Worm (Caenorhabditis elegans) whole organism, late embryonic: ENCODE data around the gene C29A12.6.

Experiments
- C38D4.7 ChIP-seq: fragments of 200-800 bp; sonication (Bioruptor generic); optimal IDR thresholded peaks from 2 replicates; lab custom pipeline; 2018; ENCODE audit warnings: mild to moderate bottlenecking, missing genetic modification characterization, moderate library complexity, missing compliant biosample characterization
- K09A11.1 ChIP-seq: sonication (generic microtip); optimal IDR thresholded peaks from 2 replicates; lab custom pipeline; 2017; ENCODE audit warnings: antibody characterized with exemption, mild to moderate bottlenecking, missing genetic modification characterization, missing compliant biosample characterization; ENCODE audit not compliant: insufficient read depth
- T23F11.4 ChIP-seq: fragments of 200-800 bp; sonication (Bioruptor generic); optimal IDR thresholded peaks from 2 replicates; lab custom pipeline; 2018; ENCODE audit warnings: mild to moderate bottlenecking, missing genetic modification characterization, missing compliant biosample characterization
- Y22D7AL.16 ChIP-seq: sonication (generic microtip); optimal IDR thresholded peaks from 2 replicates; lab custom pipeline; 2016; ENCODE audit warnings: missing genetic modification characterization, missing compliant biosample characterization
- ahr-1 ChIP-seq: sonication (generic microtip); optimal IDR thresholded peaks from 2 replicates; lab custom pipeline; 2016; ENCODE audit warnings: missing genetic modification characterization, missing compliant biosample characterization
- ceh-14 ChIP-seq: sonication (generic microtip); optimal IDR thresholded peaks from 2 replicates; lab custom pipeline; 2016; ENCODE audit warnings: missing genotype, missing genetic modification characterization, missing compliant biosample characterization
- ceh-2 ChIP-seq: sonication (generic microtip); optimal IDR thresholded peaks from 2 replicates; lab custom pipeline; 2016; ENCODE audit warnings: missing genotype, missing genetic modification characterization, missing compliant biosample characterization
- ceh-22 ChIP-seq: sonication (generic microtip); optimal IDR thresholded peaks from 2 replicates; lab custom pipeline; 2017; ENCODE audit warnings: missing biosample characterization, missing genetic modification characterization
- ceh-31 ChIP-seq: sonication (generic microtip); optimal IDR thresholded peaks from 2 replicates; lab custom pipeline; 2016; ENCODE audit warnings: missing genetic modification characterization, missing compliant biosample characterization
- ceh-9 ChIP-seq: sonication (generic microtip); optimal IDR thresholded peaks from 2 replicates; lab custom pipeline; 2016; ENCODE audit warnings: mild to moderate bottlenecking, missing genetic modification characterization, inconsistent platforms, missing compliant biosample characterization
- dve-1 ChIP-seq: sonication (generic microtip); optimal IDR thresholded peaks from 2 replicates; lab custom pipeline; 2017; ENCODE audit warnings: antibody characterized with exemption, mild to moderate bottlenecking, missing genetic modification characterization, missing compliant biosample characterization
- elt-2 ChIP-seq: sonication (generic microtip); optimal IDR thresholded peaks from 2 replicates; lab custom pipeline; 2016; ENCODE audit warnings: missing genetic modification reagents, missing genetic modification characterization, missing compliant biosample characterization
- elt-4 ChIP-seq: sonication (generic microtip); optimal IDR thresholded peaks from 2 replicates; lab custom pipeline; 2016; ENCODE audit warnings: missing genetic modification characterization, missing compliant biosample characterization
- eyg-1 ChIP-seq: sonication (generic microtip); optimal IDR thresholded peaks from 2 replicates; lab custom pipeline; 2016; ENCODE audit warnings: missing genotype, missing genetic modification characterization, missing compliant biosample characterization
- fkh-6 ChIP-seq: sonication (generic microtip); optimal IDR thresholded peaks from 2 replicates; lab custom pipeline; 2016; ENCODE audit warnings: missing genetic modification characterization, missing compliant biosample characterization
- gmeb-2 ChIP-seq: sonication (generic microtip); optimal IDR thresholded peaks from 2 replicates; lab custom pipeline; 2016; ENCODE audit warnings: missing genetic modification characterization, inconsistent platforms, missing compliant biosample characterization
- hlh-8 ChIP-seq: sonication (generic microtip); optimal IDR thresholded peaks from 2 replicates; lab custom pipeline; 2016; ENCODE audit warnings: missing genotype, missing genetic modification characterization, missing compliant biosample characterization
- lim-6 ChIP-seq: sonication (generic microtip); optimal IDR thresholded peaks from 2 replicates; lab custom pipeline; 2016; ENCODE audit warnings: missing genetic modification characterization, missing compliant biosample characterization
- lin-11 ChIP-seq: fragments of 200-800 bp; sonication (Bioruptor generic); optimal IDR thresholded peaks from 2 replicates; lab custom pipeline; 2018; ENCODE audit warnings: mild to moderate bottlenecking, missing genetic modification characterization, missing compliant biosample characterization
- madf-2 ChIP-seq: sonication (generic microtip); optimal IDR thresholded peaks from 2 replicates; lab custom pipeline; 2017; ENCODE audit warnings: missing genetic modification characterization, missing compliant biosample characterization
- mec-3 ChIP-seq: sonication (generic microtip); optimal IDR thresholded peaks from 2 replicates; lab custom pipeline; 2016; ENCODE audit warnings: borderline replicate concordance, missing genetic modification characterization, missing compliant biosample characterization
- nhr-11 ChIP-seq: fragments of 150-350 bp; optimal IDR thresholded peaks from 2 replicates; lab custom pipeline; 2014; ENCODE audit warnings: missing biosample characterization, missing genetic modification characterization
- odd-2 ChIP-seq: sonication (generic microtip); optimal IDR thresholded peaks from 2 replicates; lab custom pipeline; 2017; ENCODE audit warnings: antibody characterized with exemption, mild to moderate bottlenecking, missing genetic modification characterization, missing compliant biosample characterization
- pag-3 ChIP-seq: sonication (generic microtip); optimal IDR thresholded peaks from 2 replicates; lab custom pipeline; 2016; ENCODE audit warnings: missing compliant biosample characterization, missing genetic modification characterization, borderline replicate concordance
- pha-4 ChIP-seq: fragments of 150-350 bp; optimal IDR thresholded peaks from 2 replicates; lab custom pipeline; 2018; ENCODE audit warnings: missing biosample characterization, missing genetic modification reagents, missing genetic modification characterization
- pqm-1 ChIP-seq: sonication (generic microtip); optimal IDR thresholded peaks from 2 replicates; lab custom pipeline; 2016; ENCODE audit warnings: missing genetic modification characterization, missing compliant biosample characterization
- pros-1 ChIP-seq: fragments of 150-350 bp; optimal IDR thresholded peaks from 2 replicates; lab custom pipeline; 2014; ENCODE audit warnings: missing biosample characterization, missing genetic modification reagents, missing genetic modification characterization
- rnt-1 ChIP-seq: sonication (generic microtip); optimal IDR thresholded peaks from 2 replicates; lab custom pipeline; 2016; ENCODE audit warnings: missing genetic modification characterization, missing compliant biosample characterization
- syd-9 ChIP-seq: sonication (generic microtip); optimal IDR thresholded peaks from 2 replicates; lab custom pipeline; 2016; ENCODE audit warnings: mild to moderate bottlenecking, missing genetic modification characterization, moderate library complexity, missing compliant biosample characterization
- tbx-2 ChIP-seq: sonication (generic microtip); optimal IDR thresholded peaks from 2 replicates; lab custom pipeline; 2016; ENCODE audit warnings: missing genetic modification characterization, missing compliant biosample characterization
- tbx-7 ChIP-seq: sonication (generic microtip); optimal IDR thresholded peaks from 2 replicates; lab custom pipeline; 2016; ENCODE audit warnings: missing genotype, missing genetic modification characterization, missing compliant biosample characterization
- unc-42 ChIP-seq: sonication (generic microtip); optimal IDR thresholded peaks from 2 replicates; lab custom pipeline; 2016; ENCODE audit warnings: missing genotype, missing genetic modification characterization, missing compliant biosample characterization
- unc-55 ChIP-seq: sonication (generic microtip); optimal IDR thresholded peaks from 2 replicates; lab custom pipeline; 2017; ENCODE audit warnings: missing biosample characterization, missing genetic modification reagents, missing genetic modification characterization
- zip-5 ChIP-seq: sonication (generic microtip); optimal IDR thresholded peaks from 2 replicates; lab custom pipeline; 2016; ENCODE audit warnings: missing genetic modification characterization, missing compliant biosample characterization
- ztf-16 ChIP-seq: sonication (generic microtip); optimal IDR thresholded peaks from 2 replicates; lab custom pipeline; 2017; ENCODE audit warnings: missing genetic modification characterization, missing compliant biosample characterization

Gene C29A12.6

DNA sequence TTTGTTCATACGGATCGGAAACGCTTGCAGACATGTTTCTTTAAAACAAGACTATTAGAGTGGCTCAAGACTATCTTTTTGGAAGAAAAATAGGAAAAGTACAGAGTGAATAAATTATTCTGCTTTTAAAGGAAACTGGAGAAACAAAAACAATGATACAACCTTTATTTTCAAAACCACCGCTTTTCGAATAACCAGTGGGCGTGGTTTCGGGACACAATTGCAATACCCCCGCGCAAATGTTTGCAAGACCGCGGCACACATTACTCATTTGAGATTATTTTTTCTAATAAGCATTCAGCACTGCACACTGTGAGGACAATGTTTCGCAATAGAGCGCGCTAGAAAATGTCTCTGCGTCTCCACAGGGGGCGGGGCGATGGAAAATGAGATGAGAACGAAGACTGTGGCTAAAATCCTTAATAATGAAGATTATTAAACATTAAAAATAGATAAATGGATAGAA is 39.1 kb upstream of the C29A12.6 start, which contains the start of gene plrg-1 (continued):
- peak; percentile 79 for TF ChIP-seq lin-11
- peak; percentile 46 for TF ChIP-seq pqm-1 (tag; lab: Kevin White, UChicago)
- TF ChIP-seq ceh-22 (tag; lab: Kevin White, UChicago): peak; percentile 71
- peak; percentile 90 for TF ChIP-seq rnt-1 (tag; lab: Kevin White, UChicago)
- peak; percentile 88 for TF ChIP-seq ceh-2 (tag; lab: Kevin White, UChicago)
- TF ChIP-seq tbx-2 (tag; lab: Kevin White, UChicago): peak; percentile 92
- TF ChIP-seq fkh-6 (tag; lab: Kevin White, UChicago): peak; percentile 71
- no peak for TF ChIP-seq nhr-11
- TF ChIP-seq pros-1 (tag; lab: Kevin White, UChicago): peak; percentile 17
- TF ChIP-seq madf-2 (tag; lab: Kevin White, UChicago): peak; percentile 79
- TF ChIP-seq syd-9 (tag; lab: Kevin White, UChicago): peak; percentile 79
- peak; percentile 78 for TF ChIP-seq hlh-8
- peak; percentile 63 for TF ChIP-seq Y22D7AL.16 (tag; lab: Kevin White, UChicago)
- peak; percentile 91 for TF ChIP-seq K09A11.1 (tag; lab: Kevin White, UChicago)
- peak; percentile 37 for TF ChIP-seq odd-2 (tag; lab: Kevin White, UChicago)
- peak; percentile 71 for TF ChIP-seq gmeb-2 (tag; lab: Kevin White, UChicago)
- TF ChIP-seq zip-5 (tag; lab: Kevin White, UChicago): peak; percentile 63
- TF ChIP-seq elt-2: peak; percentile 92
- TF ChIP-seq dve-1 (tag; lab: Kevin White, UChicago): peak; percentile 35
- no peak for TF ChIP-seq mec-3 (tag; lab: Kevin White, UChicago)

DNA sequence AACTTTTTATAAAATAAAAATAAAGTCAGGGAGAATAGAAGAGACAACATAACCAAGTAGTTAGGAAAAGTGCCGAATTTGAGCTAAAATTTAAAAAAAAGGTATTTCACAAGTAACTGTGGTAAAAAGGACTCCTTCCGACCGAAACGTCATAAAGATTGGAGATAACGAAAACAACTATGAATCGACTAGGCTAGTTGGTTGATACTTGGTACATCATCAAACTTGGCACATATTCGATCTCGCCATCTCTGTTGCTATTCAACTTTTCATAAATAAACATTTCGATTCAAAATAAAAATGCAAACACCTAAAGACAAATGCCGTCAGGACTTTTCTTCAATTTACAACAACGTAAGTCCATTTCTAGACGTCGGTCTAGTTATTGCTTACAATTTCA is 35.2 kb upstream of the C29A12.6 start, which contains the start of gene C29A12.22:
C29A12.22 (plus strand) TSS at position 301 of the 400 bp plus-strand sequence.
- TF ChIP-seq T23F11.4: no peak
- no peak for TF ChIP-seq lim-6 (tag; lab: Kevin White, UChicago)
- no peak for TF ChIP-seq pag-3
- TF ChIP-seq pha-4 (tag; lab: Kevin White, UChicago): no peak
- TF ChIP-seq ahr-1 (tag; lab: Kevin White, UChicago): no peak
- TF ChIP-seq ceh-14 (tag; lab: Kevin White, UChicago): no peak
- no peak for TF ChIP-seq unc-55 (GFP tag; lab: Kevin White, UChicago)
- no peak for TF ChIP-seq elt-4 (tag; lab: Kevin White, UChicago)
- TF ChIP-seq Y22D7AL.16 (tag; lab: Kevin White, UChicago): no peak
- TF ChIP-seq zip-5 (tag; lab: Kevin White, UChicago): no peak
- TF ChIP-seq C38D4.7 (GFP tag; lab: Kevin White, UChicago): no peak
- TF ChIP-seq ceh-9 (tag; lab: Kevin White, UChicago): no peak
- no peak for TF ChIP-seq pros-1 (tag; lab: Kevin White, UChicago)

- TF ChIP-seq tbx-7 (tag; lab: Kevin White, UChicago) (no peak), ceh-2 (tag; lab: Kevin White, UChicago) (no peak), ceh-31 (peak; percentile 16)
- TF ChIP-seq, all 69 proteins: peak for 1
Observed at ce11 chrV:10813425-10814156, 33.4 kb upstream of the C29A12.6 start, which contains the start of the genes C29A12.1 and lig-1. TSS of gene C29A12.1 (minus strand) at chrV:10813487. TSS of gene lig-1 (plus strand) at chrV:10814106.

- no peak for TF ChIP-seq hlh-8
Observed at ce11 chrV:10814333-10814732, 32.7 kb upstream of the C29A12.6 start.

DNA sequence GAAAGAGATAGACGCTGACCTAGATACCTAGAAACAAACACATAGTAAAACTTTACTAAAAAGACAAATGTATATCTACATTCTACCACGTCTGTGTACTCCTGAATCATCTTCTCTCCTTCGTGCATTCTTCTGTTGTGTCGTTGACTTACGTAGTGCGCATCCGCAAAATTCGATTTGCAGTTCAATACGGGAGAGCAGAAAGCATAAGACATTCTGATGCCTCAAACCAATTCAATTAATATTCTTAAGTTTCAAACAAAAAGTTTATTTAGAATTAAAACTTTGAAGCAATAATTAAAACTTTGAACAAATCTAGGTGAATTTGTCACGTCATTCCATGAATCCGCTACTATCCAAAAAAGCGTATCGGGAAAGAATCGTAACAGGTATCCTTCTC is 30.2 kb upstream of the C29A12.6 start:
- TF ChIP-seq unc-42 (tag; lab: Kevin White, UChicago) (peak; percentile 88), lim-6 (tag; lab: Kevin White, UChicago) (no peak), gmeb-2 (tag; lab: Kevin White, UChicago) (no peak), ztf-16 (tag; lab: Kevin White, UChicago) (no peak), elt-4 (tag; lab: Kevin White, UChicago) (no peak), eyg-1 (tag; lab: Kevin White, UChicago) (no peak)
- TF ChIP-seq, all 69 proteins: peak for 1
